Worm (Caenorhabditis elegans): Measurements from ENCODE around the gene alh-5.

- TF ChIP-seq pha-4 (tag; optimal IDR thresholded peaks at IDR 0.05) (no peak), tbx-2 (tag; optimal IDR thresholded peaks at IDR 0.05) (no peak), egl-5 (tag; optimal IDR thresholded peaks at IDR 0.05) (no peak), unc-62 (GFP tag; optimal IDR thresholded peaks at IDR 0.05) (no peak), lin-39 (tag; optimal IDR thresholded peaks at IDR 0.05) (no peak), nhr-12 (tag; optimal IDR thresholded peaks at IDR 0.05) (no peak)
Observed at ce11 chrV:2031454-2031853, 32.1 kb upstream of the alh-5 start, which contains the start of gene hil-6.
